Fruit fly (Drosophila melanogaster) ovary, adult (tissue): ENCODE data around the gene CG42784.

Experiments
- CG17801 ChIP-seq: fragments of 200-800 bp; optimal IDR thresholded peaks from 2 replicates; lab custom pipeline; 2019; ENCODE audit warnings: missing biosample characterization, mild to moderate bottlenecking, missing genetic modification characterization, moderate library complexity; ENCODE audit not compliant: partially characterized antibody

Gene CG42784

dm6 chr2L:13530774-13531173, 115.5 kb downstream of the CG42784 start, which contains the start of gene CG33643:
Gene CG33643 (plus strand): TSS chr2L:13531074.
- no peak for TF ChIP-seq CG17801

DNA sequence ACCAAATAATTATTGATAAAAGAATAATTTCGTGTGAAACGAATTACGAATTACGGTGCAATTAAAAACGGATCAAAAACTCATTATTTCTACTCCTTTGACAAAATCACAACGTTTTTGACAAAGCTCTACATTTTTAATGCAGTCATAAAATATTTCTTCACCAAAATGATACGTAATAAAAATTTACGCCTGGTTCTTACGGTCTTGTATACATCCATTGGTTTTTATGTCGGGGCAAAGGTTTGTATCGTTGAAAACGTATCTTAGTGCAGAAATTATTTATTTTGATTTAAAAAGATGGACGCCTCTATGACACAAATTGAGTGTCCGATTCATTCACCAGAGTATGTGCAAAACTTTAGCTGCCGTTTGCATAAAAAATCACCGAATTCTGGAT, 116.6 kb downstream of the CG42784 start, which contains the start of gene CG33644:
Gene CG33644 (plus strand): TSS at position 301 of the 400 bp plus-strand sequence.
- no peak for TF ChIP-seq CG17801

DNA sequence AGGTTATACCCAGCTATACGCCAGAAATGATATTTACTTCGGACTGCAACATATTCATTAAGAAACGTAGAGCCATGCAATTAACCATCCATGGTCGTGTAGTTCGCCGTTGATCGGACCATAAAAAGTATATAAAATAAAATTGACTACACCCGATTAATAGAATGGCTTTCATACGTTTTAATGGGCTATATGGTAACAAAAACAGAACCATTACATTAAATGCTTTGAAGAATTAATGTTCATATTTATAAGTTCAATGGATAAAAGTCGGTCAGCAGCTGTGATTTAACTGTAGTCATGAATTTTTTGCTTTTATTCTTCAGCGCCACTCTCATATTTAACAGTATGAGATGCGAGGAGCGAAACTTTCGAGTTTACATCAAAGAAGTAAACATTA, 117.3 kb downstream of the CG42784 start, which contains the start of gene CG33645:
Gene CG33645 (plus strand): TSS at position 301 of the 400 bp plus-strand sequence.
- no peak for TF ChIP-seq CG17801

DNA sequence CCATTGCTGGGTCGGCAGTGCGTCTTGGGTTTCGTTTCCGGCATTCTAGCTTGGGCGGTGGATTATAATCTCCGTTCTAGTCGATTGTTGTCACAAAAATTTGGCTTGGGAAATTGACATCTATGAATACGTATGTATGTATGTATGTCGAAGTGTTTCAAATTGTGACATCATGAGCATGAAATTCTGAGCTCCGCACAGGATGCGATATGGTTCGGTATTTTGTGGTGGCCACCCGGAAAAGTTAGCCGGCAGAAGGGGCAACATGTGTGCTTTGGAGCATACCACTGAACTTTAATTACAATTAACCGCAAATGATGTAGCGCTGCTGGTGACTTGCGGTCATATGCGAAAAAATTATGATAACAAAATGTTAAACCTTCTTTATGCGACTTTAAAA, 120.4 kb downstream of the CG42784 start, which contains the start of gene CG15638:
Gene CG15638 (minus strand): TSS at position 101 of the 400 bp plus-strand sequence.
- TF ChIP-seq CG17801, result no peak

DNA sequence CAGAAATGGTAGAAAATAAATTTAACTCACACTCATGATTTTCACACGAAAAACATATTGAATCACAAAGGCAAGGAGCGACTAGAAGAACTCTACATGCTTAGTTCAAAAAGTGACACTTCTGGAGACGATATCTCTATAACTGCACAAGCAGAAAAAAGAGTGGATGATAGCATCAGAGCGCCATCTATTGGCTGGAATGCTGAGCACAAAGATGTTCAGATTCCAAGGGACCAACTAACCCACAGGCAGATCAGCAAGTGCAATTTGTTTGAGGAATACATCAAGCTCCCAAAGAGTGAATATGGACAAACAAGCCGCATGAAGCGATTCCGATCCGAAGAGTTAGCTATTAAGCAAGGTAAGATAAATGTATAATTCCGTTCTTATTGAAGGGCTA, 125.5 kb downstream of the CG42784 start, which contains the start of gene CG16852:
Gene CG16852 (plus strand): TSS at position 48 of the 400 bp plus-strand sequence.
- TF ChIP-seq CG17801, result no peak

DNA sequence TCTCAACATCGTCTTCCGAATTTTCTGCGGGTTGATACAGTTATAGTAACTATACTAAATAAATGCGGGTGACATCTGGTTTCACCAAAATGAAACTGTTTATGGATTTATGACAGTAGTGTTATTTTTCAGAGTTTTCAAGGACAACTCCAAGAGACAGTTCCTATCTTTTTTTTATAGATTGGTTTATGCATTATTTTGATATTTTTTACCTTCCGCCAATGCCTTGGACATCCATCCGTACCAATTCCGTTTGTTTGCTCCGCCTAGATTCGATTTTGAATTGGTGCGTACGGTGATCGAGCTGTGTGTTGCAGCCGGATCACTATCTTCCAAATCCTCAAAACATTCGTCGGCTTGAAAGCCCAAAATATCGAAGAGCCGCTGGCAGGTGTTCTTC, 126.7 kb downstream of the CG42784 start, which contains the start of gene CG16853:
Gene CG16853 (plus strand): TSS at position 301 of the 400 bp plus-strand sequence.
- no peak for TF ChIP-seq CG17801

DNA sequence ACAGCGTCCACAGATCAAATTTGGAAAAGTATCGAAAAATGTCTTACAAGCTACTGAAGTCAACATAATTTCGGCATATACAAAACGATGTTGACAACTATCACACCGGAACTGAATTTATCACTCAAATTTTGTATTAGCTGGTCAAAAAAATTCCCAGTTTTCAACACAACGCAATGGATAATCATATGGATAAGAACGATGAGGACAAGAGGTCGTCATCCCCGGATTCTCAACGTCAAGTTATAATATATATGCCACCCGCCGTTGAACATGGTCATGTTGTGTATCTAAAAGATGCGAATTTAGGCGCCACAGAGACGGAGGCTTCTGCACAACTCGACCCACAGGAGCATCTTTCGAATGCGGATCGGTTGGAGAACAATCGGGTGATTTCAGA, 127.2 kb downstream of the CG42784 start, which contains the start of gene CG9263:
Gene CG9263 (minus strand): TSS at position 101 of the 400 bp plus-strand sequence.
- TF ChIP-seq CG17801, result no peak

dm6 chr2L:13545678-13546077, 130.4 kb downstream of the CG42784 start:
- no peak for TF ChIP-seq CG17801

DNA sequence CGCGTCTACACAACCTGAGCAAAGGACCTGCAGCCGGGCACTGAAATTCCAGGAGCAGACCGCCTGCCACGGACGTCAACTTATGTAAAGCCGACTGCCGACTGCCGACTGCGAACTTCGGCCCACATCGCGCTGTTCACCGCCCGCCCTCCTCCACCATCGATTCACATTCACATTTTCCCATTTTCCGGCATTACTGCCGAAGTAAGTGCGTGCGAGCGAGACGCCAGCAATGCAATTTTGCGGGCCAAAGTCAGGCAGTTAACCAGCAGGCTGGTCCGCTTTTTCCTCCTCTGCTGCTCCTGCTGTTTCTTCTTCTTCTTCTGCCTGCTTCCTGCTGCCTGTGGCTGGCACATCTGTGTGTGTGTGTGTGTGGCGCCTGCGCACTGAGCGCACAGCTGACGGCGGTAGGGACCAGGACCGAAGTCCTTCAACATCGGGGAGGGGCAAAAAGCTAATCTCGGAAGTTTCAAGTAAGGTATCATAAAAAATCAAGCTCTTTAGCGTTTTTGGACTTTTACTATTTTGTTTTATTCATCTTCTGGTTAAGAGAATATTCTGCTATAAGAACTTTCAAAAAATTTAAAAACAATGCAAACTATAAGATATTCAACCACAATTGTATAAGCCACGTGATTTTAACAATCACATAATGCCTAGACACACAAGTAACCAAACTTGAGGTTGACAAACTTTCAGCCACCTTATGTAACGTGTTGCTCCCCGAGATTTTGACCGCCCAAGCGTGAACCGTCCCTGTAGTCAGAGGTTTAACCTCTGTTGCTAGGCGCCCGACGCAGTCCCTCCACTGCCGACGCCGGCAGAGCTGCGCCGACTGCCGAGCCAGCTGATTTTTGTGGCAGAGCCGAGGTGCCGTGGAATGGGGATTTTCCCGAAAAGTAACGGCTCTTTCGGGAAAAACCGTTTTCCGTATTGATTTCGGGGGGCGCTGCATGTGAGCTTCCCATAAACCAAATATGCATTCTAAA, 132.8 kb downstream of the CG42784 start:
- TF ChIP-seq CG17801, result no peak

DNA sequence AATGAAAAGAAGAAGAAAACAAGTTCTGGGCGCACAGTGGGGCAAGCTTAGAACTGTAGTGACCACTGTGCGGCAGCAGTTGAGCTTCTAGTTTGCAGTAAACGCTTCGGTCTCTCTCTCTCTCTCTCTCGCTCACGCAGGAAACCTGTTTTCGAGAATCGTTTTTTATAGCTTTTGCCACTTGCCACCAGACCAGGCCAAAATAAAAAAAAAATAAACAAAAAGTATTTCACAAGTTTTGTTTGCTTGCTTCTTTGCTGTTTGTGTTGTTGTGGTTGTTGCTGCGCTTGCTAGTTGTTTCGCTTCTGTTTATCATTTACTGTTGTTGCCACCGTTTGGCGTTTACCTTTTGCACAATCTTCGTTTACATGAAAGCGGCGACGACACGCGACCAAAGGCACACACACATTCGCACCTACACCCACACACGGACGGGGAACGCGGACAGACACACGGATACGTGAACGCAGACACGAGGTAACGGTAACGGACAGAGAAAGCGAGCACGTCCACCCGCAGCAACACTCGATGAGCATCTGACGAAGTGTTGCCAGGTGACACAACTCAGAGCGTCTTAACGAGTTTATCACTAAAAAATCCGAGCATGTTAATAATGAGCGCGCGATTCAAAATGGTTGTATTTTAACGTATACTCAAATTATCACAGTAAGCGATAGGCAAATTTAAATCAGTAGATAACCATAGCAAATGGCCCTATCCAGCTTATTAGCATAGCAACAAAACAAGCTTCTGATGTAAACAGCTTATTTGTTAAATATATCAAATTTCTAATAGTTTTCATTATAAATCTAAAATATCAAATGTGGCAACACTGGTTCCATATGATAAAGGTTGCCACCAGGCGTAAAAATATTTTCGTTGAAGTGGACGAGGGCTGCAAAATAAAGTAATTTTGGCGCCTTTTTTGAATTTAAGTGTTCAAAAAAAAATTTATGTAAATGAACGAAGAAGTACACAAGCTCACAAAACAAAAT, 133.9 kb downstream of the CG42784 start, which contains the start of gene B4:
Gene B4 (minus strand): TSS at position 543 of the 995 bp plus-strand sequence.
- peak; percentile 46 for TF ChIP-seq CG17801
